Worm (Caenorhabditis elegans) whole organism, L4/young adult: Measurements from ENCODE around the gene srm-2.
A peak's percentile ranks its signal among the peaks of the same experiment; 100 is the strongest.
"Not testable (repeated sequence)": the region's sequence is repeated elsewhere in the genome, so short reads cannot be mapped to it uniquely, and the experiment has no call there.

Source experiments
- W03F9.2 ChIP-seq: fragments of 150-350 bp; optimal IDR thresholded peaks from 2 replicates; lab custom pipeline; 2014; ENCODE audit warnings: missing biosample characterization, missing genetic modification characterization
- dao-5 ChIP-seq: sonication (generic microtip); optimal IDR thresholded peaks from 2 replicates; lab custom pipeline; 2016; ENCODE audit warnings: missing genotype, missing genetic modification characterization, moderate library complexity, missing compliant biosample characterization
- him-1 ChIP-seq: sonication (generic microtip); optimal IDR thresholded peaks from 2 replicates; lab custom pipeline; 2016; ENCODE audit warnings: missing genotype, missing genetic modification reagents, missing genetic modification characterization, missing compliant biosample characterization

srm-2 gene

ce11 chrIV:4996956-4997355 is 11.5 kb upstream of the srm-2 start:
- TF ChIP-seq dao-5: no peak
- no peak for TF ChIP-seq him-1
- TF ChIP-seq W03F9.2 (tag; lab: Kevin White, UChicago): no peak

ce11 chrIV:5002448-5002847 is 6.0 kb upstream of the srm-2 start, which contains the start of gene pes-1:
pes-1 (plus strand) TSS chrIV:5002748.
- no peak for TF ChIP-seq W03F9.2 (tag; lab: Kevin White, UChicago)
- TF ChIP-seq dao-5: no peak
- TF ChIP-seq him-1: no peak

- no peak for TF ChIP-seq W03F9.2 (tag; lab: Kevin White, UChicago)
- TF ChIP-seq him-1: no peak
- no peak for TF ChIP-seq dao-5
Measured at ce11 chrIV:5005154-5005553, 3.3 kb upstream of the srm-2 start.

ce11 chrIV:5012241-5012640 is 3.8 kb downstream of the srm-2 start, which contains the start of gene srm-1:
srm-1 (plus strand) TSS chrIV:5012541.
- TF ChIP-seq dao-5 (no peak), him-1 (no peak), W03F9.2 (tag; lab: Kevin White, UChicago) (no peak)

ce11 chrIV:5016461-5016860 is 8.0 kb downstream of the srm-2 start, which contains the start of gene ssq-4:
ssq-4 (plus strand) TSS chrIV:5016479.
- TF ChIP-seq him-1; dao-5; W03F9.2 (tag; lab: Kevin White, UChicago): not testable (repeated sequence)

- TF ChIP-seq him-1; dao-5; W03F9.2 (tag; lab: Kevin White, UChicago): not testable (repeated sequence)
Measured at ce11 chrIV:5017075-5017474, 8.6 kb downstream of the srm-2 start, which contains the start of gene T28H11.7. T28H11.7 (minus strand) TSS chrIV:5017175.

ce11 chrIV:5020533-5020932 is 12.1 kb downstream of the srm-2 start, which contains the start of gene T28H11.8:
T28H11.8 (minus strand) TSS chrIV:5020633.
- TF ChIP-seq him-1: no peak
- no peak for TF ChIP-seq W03F9.2 (tag; lab: Kevin White, UChicago)
- TF ChIP-seq dao-5: no peak

- TF ChIP-seq dao-5: no peak
Measured at ce11 chrIV:5025646-5026045, 17.2 kb downstream of the srm-2 start, which contains the start of gene C09B9.85. C09B9.85 (minus strand) TSS chrIV:5025746.

ce11 chrIV:5028978-5029377 is 20.5 kb downstream of the srm-2 start, which contains the start of the genes best-6 and C09B9.2:
best-6 (minus strand) TSS chrIV:5029078.
C09B9.2 (plus strand) TSS chrIV:5029291.
- TF ChIP-seq dao-5 (no peak), him-1 (no peak), W03F9.2 (tag; lab: Kevin White, UChicago) (no peak)

ce11 chrIV:5031346-5031745 is 22.9 kb downstream of the srm-2 start:
- TF ChIP-seq dao-5 (no peak), him-1 (no peak), W03F9.2 (tag; lab: Kevin White, UChicago) (no peak)

ce11 chrIV:5033276-5033675 is 24.8 kb downstream of the srm-2 start, which contains the start of gene C09B9.4:
C09B9.4 (minus strand) TSS chrIV:5033376.
- TF ChIP-seq dao-5: no peak
- TF ChIP-seq W03F9.2 (tag; lab: Kevin White, UChicago): no peak
- TF ChIP-seq him-1: no peak

- TF ChIP-seq W03F9.2 (tag; lab: Kevin White, UChicago) (no peak), dao-5 (no peak), him-1 (no peak)
Measured at ce11 chrIV:5037489-5037888, 29.0 kb downstream of the srm-2 start, which contains the start of gene C09B9.1. C09B9.1 (plus strand) TSS chrIV:5037789.

- TF ChIP-seq him-1 (peak; percentile 17), dao-5 (peak; percentile 66), W03F9.2 (tag; lab: Kevin White, UChicago) (no peak)
Measured at ce11 chrIV:5038744-5039143, 30.3 kb downstream of the srm-2 start.

- TF ChIP-seq W03F9.2 (tag; lab: Kevin White, UChicago) (no peak), dao-5 (no peak), him-1 (no peak)
Measured at ce11 chrIV:5045389-5045788, 36.9 kb downstream of the srm-2 start, which contains the start of gene hot-9. hot-9 (minus strand) TSS chrIV:5045489.

ce11 chrIV:5054297-5054696 is 45.8 kb downstream of the srm-2 start:
- TF ChIP-seq dao-5: no peak
